Worm (Caenorhabditis elegans) whole organism, midembryonic: Measurements from ENCODE around the gene W04G3.12.
A peak's percentile ranks its signal among the peaks of the same experiment; 100 is the strongest.

Experiments used
- T22C8.4 ChIP-seq: fragments of 200-800 bp; sonication (Bioruptor generic); IDR thresholded peaks from 2 replicates; pipeline ENCODE4 v1.3.6; 2022; ENCODE audit warnings: missing genetic modification characterization, missing compliant biosample characterization
- cog-1 ChIP-seq: sonication (generic microtip); optimal IDR thresholded peaks from 2 replicates; lab custom pipeline; 2016; ENCODE audit warnings: missing genetic modification characterization, missing compliant biosample characterization
- flt-1 ChIP-seq: fragments of 200-800 bp; sonication (Bioruptor generic); IDR thresholded peaks from 2 replicates; pipeline ENCODE4 v1.3.6; 2022; ENCODE audit warnings: missing genetic modification characterization, missing compliant biosample characterization
- klf-2 ChIP-seq: fragments of 200-800 bp; sonication (Bioruptor generic); conservative IDR thresholded peaks from 2 replicates; pipeline ENCODE4 v1.3.6; 2022; ENCODE audit warnings: missing genetic modification reagents, missing genetic modification characterization, missing compliant biosample characterization
- med-1 ChIP-seq: sonication (generic microtip); optimal IDR thresholded peaks from 2 replicates; lab custom pipeline; 2017; ENCODE audit warnings: missing genetic modification characterization, mild to moderate bottlenecking, missing compliant biosample characterization, antibody characterized with exemption, missing genetic modification reagents; ENCODE audit not compliant: insufficient read depth
- ref-1 ChIP-seq: fragments of 200-800 bp; sonication (Bioruptor generic); conservative IDR thresholded peaks from 2 replicates; pipeline ENCODE4 v1.3.6; 2022; ENCODE audit warnings: missing genetic modification reagents, missing genetic modification characterization, missing compliant biosample characterization
- tab-1 ChIP-seq: fragments of 200-800 bp; sonication (Bioruptor generic); IDR thresholded peaks from 2 replicates; pipeline ENCODE4 v1.3.6; 2022; ENCODE audit warnings: missing genetic modification characterization, missing compliant biosample characterization
- ztf-23 ChIP-seq: fragments of 200-800 bp; sonication (Bioruptor generic); IDR thresholded peaks from 2 replicates; pipeline ENCODE4 v1.3.6; 2022; ENCODE audit warnings: missing genetic modification reagents, missing genetic modification characterization, missing compliant biosample characterization
- ztf-29 ChIP-seq: fragments of 200-800 bp; sonication (Bioruptor generic); IDR thresholded peaks from 2 replicates; pipeline ENCODE4 v1.3.6; 2022; ENCODE audit warnings: missing genetic modification reagents, missing genetic modification characterization, missing compliant biosample characterization

Gene W04G3.12

ce11 chrX:11104883-11105629 lies 28.5 kb upstream of the W04G3.12 start, which contains the start of gene W02H3.1:
TSS of gene W02H3.1 (minus strand) at chrX:11105460.
- no peak for TF ChIP-seq tab-1 (GFP tag; lab: Robert Waterston, UW)

- TF ChIP-seq ref-1 (GFP tag; lab: Robert Waterston, UW): no peak
- no peak for TF ChIP-seq cog-1 (tag; lab: Kevin White, UChicago)
- no peak for TF ChIP-seq T22C8.4 (GFP tag; lab: Robert Waterston, UW)
- no peak for TF ChIP-seq med-1 (GFP tag; lab: Kevin White, UChicago)
- TF ChIP-seq tab-1 (GFP tag; lab: Robert Waterston, UW): no peak
- TF ChIP-seq klf-2 (GFP tag; lab: Robert Waterston, UW): no peak
- TF ChIP-seq flt-1 (GFP tag; lab: Robert Waterston, UW): no peak
- TF ChIP-seq ztf-29 (GFP tag; lab: Robert Waterston, UW): no peak
- TF ChIP-seq ztf-23: no peak
Observed at ce11 chrX:11103173-11103572, 26.6 kb upstream of the W04G3.12 start.

ce11 chrX:11098086-11098485 lies 21.5 kb upstream of the W04G3.12 start, which contains the start of gene W02H3.3:
TSS of gene W02H3.3 (minus strand) at chrX:11098186.
- TF ChIP-seq tab-1 (GFP tag; lab: Robert Waterston, UW): no peak
- TF ChIP-seq ref-1 (GFP tag; lab: Robert Waterston, UW): no peak
- TF ChIP-seq ztf-23: no peak
- TF ChIP-seq ztf-29 (GFP tag; lab: Robert Waterston, UW): no peak
- TF ChIP-seq flt-1 (GFP tag; lab: Robert Waterston, UW): no peak
- TF ChIP-seq cog-1 (tag; lab: Kevin White, UChicago): no peak
- TF ChIP-seq T22C8.4 (GFP tag; lab: Robert Waterston, UW): no peak
- no peak for TF ChIP-seq klf-2 (GFP tag; lab: Robert Waterston, UW)
- no peak for TF ChIP-seq med-1 (GFP tag; lab: Kevin White, UChicago)

ce11 chrX:11097343-11097742 lies 20.7 kb upstream of the W04G3.12 start:
- TF ChIP-seq klf-2 (GFP tag; lab: Robert Waterston, UW): no peak

ce11 chrX:11095480-11095879 lies 18.9 kb upstream of the W04G3.12 start:
- TF ChIP-seq T22C8.4 (GFP tag; lab: Robert Waterston, UW) (peak; percentile 86), ztf-23 (peak; percentile 86), ref-1 (GFP tag; lab: Robert Waterston, UW) (peak; percentile 85), klf-2 (GFP tag; lab: Robert Waterston, UW) (peak; percentile 82), med-1 (GFP tag; lab: Kevin White, UChicago) (peak; percentile 35), tab-1 (GFP tag; lab: Robert Waterston, UW) (peak; percentile 90), ztf-29 (GFP tag; lab: Robert Waterston, UW) (peak; percentile 79), cog-1 (tag; lab: Kevin White, UChicago) (peak; percentile 83), flt-1 (GFP tag; lab: Robert Waterston, UW) (peak; percentile 94)

ce11 chrX:11093985-11094593 lies 17.5 kb upstream of the W04G3.12 start:
- TF ChIP-seq klf-2 (GFP tag; lab: Robert Waterston, UW) (peak; percentile 85), ztf-23 (peak; percentile 93), med-1 (GFP tag; lab: Kevin White, UChicago) (peak; percentile 76), flt-1 (GFP tag; lab: Robert Waterston, UW) (peak; percentile 90), cog-1 (tag; lab: Kevin White, UChicago) (peak; percentile 98), ztf-29 (GFP tag; lab: Robert Waterston, UW) (peak; percentile 69), T22C8.4 (GFP tag; lab: Robert Waterston, UW) (peak; percentile 100), ref-1 (GFP tag; lab: Robert Waterston, UW) (no peak), tab-1 (GFP tag; lab: Robert Waterston, UW) (no peak; the same call in none of the 2 replicates)

- no peak for TF ChIP-seq flt-1 (GFP tag; lab: Robert Waterston, UW)
- TF ChIP-seq T22C8.4 (GFP tag; lab: Robert Waterston, UW): no peak
- no peak for TF ChIP-seq ztf-29 (GFP tag; lab: Robert Waterston, UW)
- TF ChIP-seq klf-2 (GFP tag; lab: Robert Waterston, UW): no peak
- TF ChIP-seq med-1 (GFP tag; lab: Kevin White, UChicago): no peak
Observed at ce11 chrX:11088952-11089351, 12.4 kb upstream of the W04G3.12 start, which contains the start of gene W04G3.11. TSS of gene W04G3.11 (plus strand) at chrX:11089195.

ce11 chrX:11085162-11085561 lies 8.6 kb upstream of the W04G3.12 start, which contains the start of gene W04G3.7:
TSS of gene W04G3.7 (minus strand) at chrX:11085262.
- TF ChIP-seq med-1 (GFP tag; lab: Kevin White, UChicago) (no peak), tab-1 (GFP tag; lab: Robert Waterston, UW) (no peak), klf-2 (GFP tag; lab: Robert Waterston, UW) (no peak), cog-1 (tag; lab: Kevin White, UChicago) (no peak), ref-1 (GFP tag; lab: Robert Waterston, UW) (no peak), ztf-29 (GFP tag; lab: Robert Waterston, UW) (no peak), ztf-23 (no peak), flt-1 (GFP tag; lab: Robert Waterston, UW) (no peak), T22C8.4 (GFP tag; lab: Robert Waterston, UW) (no peak)

- TF ChIP-seq klf-2 (GFP tag; lab: Robert Waterston, UW) (no peak), med-1 (GFP tag; lab: Kevin White, UChicago) (no peak), ref-1 (GFP tag; lab: Robert Waterston, UW) (no peak), ztf-29 (GFP tag; lab: Robert Waterston, UW) (no peak), tab-1 (GFP tag; lab: Robert Waterston, UW) (no peak), cog-1 (tag; lab: Kevin White, UChicago) (no peak), flt-1 (GFP tag; lab: Robert Waterston, UW) (no peak), T22C8.4 (GFP tag; lab: Robert Waterston, UW) (no peak), ztf-23 (no peak)
Observed at ce11 chrX:11080170-11080728, 3.6 kb upstream of the W04G3.12 start, which contains the start of gene sulp-7. TSS of gene sulp-7 (plus strand) at chrX:11080678.
